Fruit fly (Drosophila melanogaster) whole organism, prepupa: ENCODE measurements around the gene Lsp1gamma.

Experiments used
- Blimp-1 ChIP-seq: fragments of 200-800 bp; sonication (Bioruptor generic); optimal IDR thresholded peaks from 3 replicates; lab custom pipeline; 2017; ENCODE audit warnings: missing biosample characterization, missing genetic modification characterization, mild to moderate bottlenecking, moderate library complexity, missing genetic modification reagents
- CG10631 ChIP-seq: fragments of 200-800 bp; sonication (Bioruptor generic); optimal IDR thresholded peaks from 2 replicates; lab custom pipeline; 2016; ENCODE audit warnings: missing biosample characterization, missing genetic modification characterization
- CG10669 ChIP-seq: fragments of 200-800 bp; sonication (Bioruptor generic); optimal IDR thresholded peaks from 3 replicates; lab custom pipeline; 2018; ENCODE audit warnings: missing biosample characterization, mild to moderate bottlenecking, missing genetic modification characterization, moderate library complexity
- CG11294 ChIP-seq: fragments of 200-800 bp; sonication (Bioruptor generic); IDR thresholded peaks from 2 replicates; pipeline ENCODE4 v1.3.6; 2022; ENCODE audit warnings: missing biosample characterization, missing genetic modification characterization
- CG11762 ChIP-seq: fragments of 200-800 bp; sonication (Bioruptor generic); optimal IDR thresholded peaks from 3 replicates; lab custom pipeline; 2016; ENCODE audit warnings: missing biosample characterization, missing genetic modification characterization; ENCODE audit not compliant: insufficient read depth
- CG11902 ChIP-seq: fragments of 200-800 bp; sonication (Bioruptor generic); optimal IDR thresholded peaks from 3 replicates; lab custom pipeline; 2016; ENCODE audit warnings: missing biosample characterization, missing genetic modification characterization
- CG31627 ChIP-seq: fragments of 200-800 bp; sonication (Bioruptor generic); optimal IDR thresholded peaks from 3 replicates; lab custom pipeline; 2016; ENCODE audit warnings: missing biosample characterization, missing genetic modification characterization
- CG32006 ChIP-seq: fragments of 200-800 bp; sonication (Bioruptor generic); optimal IDR thresholded peaks from 3 replicates; lab custom pipeline; 2017; ENCODE audit warnings: missing biosample characterization, mild to moderate bottlenecking, missing genetic modification characterization
- CG4318 ChIP-seq: fragments of 200-800 bp; sonication (Bioruptor generic); optimal IDR thresholded peaks from 3 replicates; lab custom pipeline; 2017; ENCODE audit warnings: missing biosample characterization, mild to moderate bottlenecking, missing genetic modification characterization
- CG6163 ChIP-seq: fragments of 200-800 bp; sonication (Bioruptor generic); IDR thresholded peaks from 3 replicates; pipeline ENCODE4 v1.3.6; 2022; ENCODE audit warnings: missing biosample characterization, missing genetic modification characterization
- CG6792 ChIP-seq: fragments of 200-800 bp; sonication (Bioruptor generic); optimal IDR thresholded peaks from 3 replicates; lab custom pipeline; 2016; ENCODE audit warnings: missing biosample characterization, missing genetic modification characterization
- CG6808 ChIP-seq: fragments of 200-800 bp; sonication (Bioruptor generic); optimal IDR thresholded peaks from 3 replicates; lab custom pipeline; 2017; ENCODE audit warnings: missing biosample characterization, missing genetic modification characterization, mild to moderate bottlenecking, moderate library complexity, missing genetic modification reagents
- CG6854 ChIP-seq: fragments of 200-800 bp; sonication (Bioruptor generic); optimal IDR thresholded peaks from 2 replicates; lab custom pipeline; 2017; ENCODE audit warnings: missing biosample characterization, mild to moderate bottlenecking, missing genetic modification characterization
- CG7368 ChIP-seq: fragments of 200-800 bp; sonication (Bioruptor generic); optimal IDR thresholded peaks from 3 replicates; lab custom pipeline; 2016; ENCODE audit warnings: missing biosample characterization, missing genetic modification characterization
- CG8119 ChIP-seq: fragments of 200-800 bp; sonication (Bioruptor generic); IDR thresholded peaks from 3 replicates; pipeline ENCODE4 v1.3.6; 2022; ENCODE audit warnings: missing biosample characterization, missing genetic modification characterization
- CG8319 ChIP-seq: fragments of 200-800 bp; sonication (Bioruptor generic); optimal IDR thresholded peaks from 3 replicates; lab custom pipeline; 2016; ENCODE audit warnings: missing biosample characterization, missing genetic modification characterization
- CG8632 ChIP-seq: fragments of 200-800 bp; sonication (Bioruptor generic); optimal IDR thresholded peaks from 3 replicates; lab custom pipeline; 2016; ENCODE audit warnings: missing biosample characterization, missing genetic modification characterization
- CG9139 ChIP-seq: fragments of 200-800 bp; sonication (Bioruptor generic); optimal IDR thresholded peaks from 3 replicates; lab custom pipeline; 2017; ENCODE audit warnings: missing biosample characterization, mild to moderate bottlenecking, missing genetic modification characterization
- Eip78C ChIP-seq: fragments of 200-800 bp; sonication (Bioruptor generic); peaks from one replicate; lab custom pipeline; 2016; ENCODE audit warnings: missing biosample characterization, missing genetic modification characterization
- Ets96B ChIP-seq: fragments of 200-800 bp; optimal IDR thresholded peaks from 2 replicates; lab custom pipeline; 2019; ENCODE audit warnings: missing biosample characterization, mild to moderate bottlenecking, missing genetic modification characterization, moderate library complexity
- Gug ChIP-seq: fragments of 200-800 bp; sonication (Bioruptor generic); IDR thresholded peaks from 2 replicates; pipeline ENCODE4 v1.3.6; 2022; ENCODE audit warnings: missing biosample characterization, missing genetic modification characterization
- Hr39 ChIP-seq: fragments of 200-800 bp; sonication (Bioruptor generic); optimal IDR thresholded peaks from 2 replicates; lab custom pipeline; 2016; ENCODE audit warnings: missing biosample characterization, missing genetic modification characterization
- Met ChIP-seq: fragments of 200-800 bp; sonication (Bioruptor generic); optimal IDR thresholded peaks from 3 replicates; lab custom pipeline; 2016; ENCODE audit warnings: missing biosample characterization, missing genetic modification characterization
- Sox102F ChIP-seq: fragments of 200-800 bp; sonication (Bioruptor generic); optimal IDR thresholded peaks from 2 replicates; lab custom pipeline; 2016; ENCODE audit warnings: missing biosample characterization, mild to moderate bottlenecking, missing genetic modification characterization
- Sox15 ChIP-seq: fragments of 200-800 bp; sonication (Bioruptor generic); optimal IDR thresholded peaks from 3 replicates; lab custom pipeline; 2016; ENCODE audit warnings: missing biosample characterization, missing genetic modification characterization
- dsx ChIP-seq: fragments of 200-800 bp; optimal IDR thresholded peaks from 3 replicates; lab custom pipeline; 2019; ENCODE audit warnings: missing biosample characterization, mild to moderate bottlenecking, missing genetic modification characterization, moderate library complexity; ENCODE audit not compliant: poor library complexity, severe bottlenecking
- esn ChIP-seq: fragments of 200-800 bp; sonication (Bioruptor generic); optimal IDR thresholded peaks from 2 replicates; lab custom pipeline; 2016; ENCODE audit warnings: missing biosample characterization, mild to moderate bottlenecking, missing genetic modification characterization, moderate library complexity
- fd59A ChIP-seq: fragments of 200-800 bp; sonication (Bioruptor generic); optimal IDR thresholded peaks from 2 replicates; lab custom pipeline; 2017; ENCODE audit warnings: missing biosample characterization, mild to moderate bottlenecking, missing genetic modification characterization, missing genetic modification reagents
- fkh ChIP-seq: fragments of 200-800 bp; sonication (Bioruptor generic); optimal IDR thresholded peaks from 3 replicates; lab custom pipeline; 2017; ENCODE audit warnings: missing biosample characterization, mild to moderate bottlenecking, missing genetic modification characterization, moderate library complexity
- lz ChIP-seq: fragments of 200-800 bp; sonication (Bioruptor generic); optimal IDR thresholded peaks from 3 replicates; lab custom pipeline; 2016; ENCODE audit warnings: missing biosample characterization, missing genetic modification characterization
- salr ChIP-seq, 2 experiments: fragments of 200-800 bp; sonication (Bioruptor generic); optimal IDR thresholded peaks; 3 replicates each; lab custom pipeline; 2016 to 2018; ENCODE audit warnings: missing biosample characterization in 2 of 2, missing genetic modification characterization in 2 of 2, mild to moderate bottlenecking in 1 of 2
- spab ChIP-seq: fragments of 200-800 bp; sonication (Bioruptor generic); optimal IDR thresholded peaks from 2 replicates; lab custom pipeline; 2017; ENCODE audit warnings: missing biosample characterization, mild to moderate bottlenecking, missing genetic modification characterization, missing genetic modification reagents
- ss ChIP-seq, 2 experiments: fragments of 200-800 bp; sonication (Bioruptor generic); optimal IDR thresholded peaks; 2 replicates in 1 of 2; 3 replicates in 1 of 2; lab custom pipeline; 2017 to 2018; ENCODE audit warnings: mild to moderate bottlenecking in 2 of 2, missing biosample characterization in 2 of 2, missing genetic modification characterization in 2 of 2, moderate library complexity in 1 of 2

The Lsp1gamma gene

DNA sequence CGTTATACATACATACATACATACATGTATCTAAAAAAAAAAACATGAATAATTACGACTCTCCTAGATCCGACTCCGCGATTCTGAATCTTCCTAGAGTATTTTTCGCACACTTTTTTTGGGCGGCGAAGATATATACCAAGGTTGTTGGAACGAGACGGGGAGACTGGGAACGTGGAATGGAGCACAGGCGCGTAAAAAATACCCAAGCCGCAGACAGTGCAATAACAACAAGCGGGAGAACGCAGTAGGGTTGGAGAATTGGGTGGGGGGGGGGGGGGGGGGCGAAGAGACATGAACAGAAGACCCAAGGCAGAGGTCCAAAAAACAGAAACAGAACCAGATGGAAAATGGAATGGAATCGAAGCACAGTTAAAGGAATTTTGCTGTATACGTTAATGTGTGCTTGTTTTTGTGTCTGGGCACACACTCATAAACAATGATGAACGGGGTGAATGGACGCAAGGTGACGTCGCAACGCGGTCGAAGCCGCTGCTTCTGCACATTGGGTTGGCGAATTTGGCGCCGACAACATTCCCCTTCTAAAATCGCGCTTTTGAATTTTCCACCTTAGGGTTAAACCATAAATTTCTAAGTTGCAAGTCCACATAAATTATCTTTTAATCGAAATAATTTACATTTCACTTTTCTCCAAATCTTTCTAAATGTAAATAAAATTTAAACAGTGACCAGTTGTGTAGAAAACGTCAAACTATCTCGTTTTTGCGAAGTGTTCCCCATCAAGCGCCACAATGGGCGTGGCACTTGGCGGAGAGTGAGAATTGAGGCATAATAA, 7.3 kb downstream of the Lsp1gamma start (continued):
- no peak for TF ChIP-seq CG6854
- TF ChIP-seq ss (GFP tag; optimal IDR thresholded peaks at IDR 0.05; lab: Kevin White, UChicago), result peak; percentile 39 to 45
- peak; percentile 76 for TF ChIP-seq fd59A (GFP tag; lab: Kevin White, UChicago)
- TF ChIP-seq dsx (GFP tag; lab: Kevin White, UChicago), result peak; percentile 55
- TF ChIP-seq Gug (GFP tag; lab: Robert Waterston, UW), result no peak; the same call in 1 of the 2 replicates
- peak; percentile 83 for TF ChIP-seq CG31627 (GFP tag; lab: Kevin White, UChicago)
- TF ChIP-seq CG4318 (GFP tag; lab: Kevin White, UChicago), result peak; percentile 18
- peak; percentile 94 for TF ChIP-seq Eip78C (GFP tag; lab: Kevin White, UChicago)
- peak; percentile 81 for TF ChIP-seq Hr39 (GFP tag; lab: Kevin White, UChicago)

DNA sequence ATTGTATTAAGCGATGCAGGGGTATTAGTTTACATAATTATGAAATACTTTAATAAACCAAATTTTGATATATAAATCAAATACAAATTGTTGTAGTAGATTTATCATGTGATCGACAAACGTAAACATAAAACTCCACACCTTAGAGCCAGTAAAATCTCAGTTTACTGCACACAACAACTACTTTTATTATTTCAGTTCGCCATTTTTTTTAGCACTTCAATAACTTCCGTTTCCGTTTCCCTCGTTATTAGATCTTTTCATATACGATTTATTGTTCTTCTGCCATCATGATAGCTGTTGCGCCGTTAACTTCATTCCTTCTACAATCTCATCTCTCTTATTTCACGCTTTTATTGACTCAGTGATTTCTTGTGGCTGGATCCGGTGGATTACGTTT, 9.0 kb downstream of the Lsp1gamma start, which contains the start of gene CG13405:
Gene CG13405, minus strand, starts transcription at position 101 of the 400 bp plus-strand sequence.
- no peak for TF ChIP-seq Sox102F
- TF ChIP-seq CG7368 (GFP tag; lab: Kevin White, UChicago), result no peak
- no peak for TF ChIP-seq CG11294 (GFP tag; lab: Robert Waterston, UW)
- no peak for TF ChIP-seq CG6854
- no peak for TF ChIP-seq Sox15
- TF ChIP-seq Eip78C (GFP tag; lab: Kevin White, UChicago), result no peak
- TF ChIP-seq CG10669, result no peak
- TF ChIP-seq CG8319 (GFP tag; lab: Kevin White, UChicago), result no peak
- no peak for TF ChIP-seq esn (GFP tag; lab: Kevin White, UChicago)
- TF ChIP-seq CG6163 (GFP tag; lab: Robert Waterston, UW), result no peak
- no peak for TF ChIP-seq CG11762 (GFP tag; lab: Kevin White, UChicago)
- no peak for TF ChIP-seq Ets96B
- no peak for TF ChIP-seq CG10631
- TF ChIP-seq Met, result no peak
- no peak for TF ChIP-seq CG11902 (GFP tag; lab: Kevin White, UChicago)
- no peak for TF ChIP-seq CG32006 (GFP tag; lab: Kevin White, UChicago)
- TF ChIP-seq dsx (GFP tag; lab: Kevin White, UChicago), result no peak
- TF ChIP-seq lz, result no peak
- no peak for TF ChIP-seq CG31627 (GFP tag; lab: Kevin White, UChicago)
- no peak for TF ChIP-seq spab

DNA sequence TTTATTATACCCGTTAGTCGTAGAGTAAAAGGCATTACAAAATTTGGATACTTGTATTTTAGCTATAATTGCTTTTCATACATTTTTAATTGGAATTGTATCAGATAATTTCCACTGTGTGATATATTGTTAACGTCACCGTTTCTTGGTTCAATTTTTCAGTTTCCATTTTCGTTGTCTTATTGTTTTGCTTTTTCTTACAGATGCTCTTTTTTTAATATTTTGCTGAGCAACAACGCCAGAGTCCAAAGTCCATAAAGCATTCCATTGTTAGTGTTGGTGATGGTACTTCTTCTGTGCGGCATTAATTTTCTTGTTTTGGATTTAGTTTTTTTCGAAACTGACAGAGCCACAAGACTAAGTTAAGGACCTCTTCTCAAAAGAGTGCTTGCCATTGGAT, 16.7 kb downstream of the Lsp1gamma start:
- TF ChIP-seq CG8632 (GFP tag; lab: Kevin White, UChicago) (no peak), CG8119 (GFP tag; lab: Robert Waterston, UW) (no peak), ss (GFP tag; optimal IDR thresholded peaks at IDR 0.05; lab: Kevin White, UChicago) (peak in 1 of 2 experiments; percentile 37), CG10631 (no peak), Blimp-1 (no peak), fd59A (GFP tag; lab: Kevin White, UChicago) (no peak), salr (GFP tag; optimal IDR thresholded peaks at IDR 0.05; lab: Kevin White, UChicago) (no peak), CG6792 (GFP tag; lab: Kevin White, UChicago) (no peak), CG6808 (GFP tag; lab: Kevin White, UChicago) (peak; percentile 21), CG9139 (GFP tag; lab: Kevin White, UChicago) (peak; percentile 41), CG11762 (GFP tag; lab: Kevin White, UChicago) (no peak), Eip78C (GFP tag; lab: Kevin White, UChicago) (peak; percentile 15), Met (no peak), spab (peak; percentile 9), fkh (GFP tag; lab: Kevin White, UChicago) (no peak), CG11294 (GFP tag; lab: Robert Waterston, UW) (no peak), Gug (GFP tag; lab: Robert Waterston, UW) (no peak)
